Worm (Caenorhabditis elegans) whole organism, L4/young adult: ENCODE measurements around the gene nuo-3.

ENCODE experiments used
- W03F9.2 ChIP-seq: fragments of 150-350 bp; optimal IDR thresholded peaks from 2 replicates; lab custom pipeline; 2014; ENCODE audit warnings: missing biosample characterization, missing genetic modification characterization
- dao-5 ChIP-seq: sonication (generic microtip); optimal IDR thresholded peaks from 2 replicates; lab custom pipeline; 2016; ENCODE audit warnings: missing genotype, missing genetic modification characterization, moderate library complexity, missing compliant biosample characterization
- him-1 ChIP-seq: sonication (generic microtip); optimal IDR thresholded peaks from 2 replicates; lab custom pipeline; 2016; ENCODE audit warnings: missing genotype, missing genetic modification reagents, missing genetic modification characterization, missing compliant biosample characterization

- TF ChIP-seq dao-5 = no peak
- TF ChIP-seq him-1 (tag; lab: Kevin White, UChicago) = no peak
- TF ChIP-seq W03F9.2 (tag; lab: Kevin White, UChicago) = no peak
These were observed 15.1 kb downstream of the nuo-3 start, which contains the start of gene Y57G11C.1130 for ce11 chrIV:14782211-14782610.
